In the genomic region with DNA sequence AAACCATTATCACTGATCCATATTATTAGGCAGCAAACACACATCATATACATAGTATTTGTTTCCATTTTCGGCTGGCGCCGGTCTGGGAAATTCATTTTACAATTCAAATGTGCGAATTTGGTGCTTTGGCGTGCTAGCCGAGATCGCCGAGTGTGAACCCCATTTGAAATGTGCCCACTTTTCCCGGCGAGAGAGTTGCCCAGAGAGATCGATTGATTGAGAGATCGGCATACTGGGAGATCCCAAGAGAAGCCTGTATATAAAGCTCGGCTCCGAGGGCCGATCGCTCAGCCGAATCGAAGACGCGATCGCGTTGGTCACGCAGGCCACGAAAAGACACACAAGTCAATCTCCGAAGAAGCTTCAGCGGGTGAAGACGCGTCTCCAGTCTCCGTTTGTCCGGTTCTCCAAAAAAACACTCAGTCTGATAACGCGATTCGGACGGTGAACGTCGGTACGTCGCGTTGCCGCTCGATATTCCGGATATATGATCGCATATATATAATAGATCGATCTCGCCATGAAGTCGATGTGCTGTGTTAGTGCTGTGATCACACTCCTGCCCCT, we compare ENCODE assay signal across 4 fruit fly cellular contexts.
A peak's percentile ranks its signal among the peaks of the same experiment; 100 is the strongest.
TF ChIP-seq lines count a peak whose summit lies in the region.

Gene CG1299 (plus strand): TSS at position 291 of the 570 bp plus-strand sequence.

- TF ChIP-seq CTCF in whole organism, embryonic (GFP tag; optimal IDR thresholded peaks at IDR 0.05; lab: Kevin White, UChicago): no peak

TF ChIP-seq in whole organism, embryonic, 481 proteins besides CTCF, POLR2A, EP300 and RAD21 (continues in another document):
- TF ChIP-seq Drgx (GFP tag; IDR thresholded peaks at IDR 0.05; lab: Robert Waterston, UW): no peak
- peak; percentile 76; the same call in 3 of the 4 replicates for TF ChIP-seq chinmo (GFP tag; IDR thresholded peaks at IDR 0.05; lab: Robert Waterston, UW; ENCODE audit: partially characterized antibody)
- 0 out of 2 replicates have a peak, but pooled peaks have one; percentile 21 for TF ChIP-seq vvl (GFP tag; IDR thresholded peaks at IDR 0.05; lab: Robert Waterston, UW)
- 0 out of 3 replicates have a peak, but pooled peaks have one; percentile 41 for TF ChIP-seq CG11456 (GFP tag; IDR thresholded peaks at IDR 0.05; lab: Robert Waterston, UW)
- TF ChIP-seq nom (GFP tag; optimal IDR thresholded peaks at IDR 0.05; lab: Kevin White, UChicago): peak; percentile 38
- no peak for TF ChIP-seq cato (GFP tag; optimal IDR thresholded peaks at IDR 0.05; lab: Kevin White, UChicago; ENCODE audit: borderline replicate concordance)
- TF ChIP-seq CG12659 (GFP tag; optimal IDR thresholded peaks at IDR 0.05; lab: Kevin White, UChicago): no peak
- 0 out of 3 replicates have a peak, but pooled peaks have one; percentile 17 for TF ChIP-seq CG34224 (GFP tag; IDR thresholded peaks at IDR 0.05; lab: Robert Waterston, UW; ENCODE audit: partially characterized antibody)
- TF ChIP-seq onecut (GFP tag; IDR thresholded peaks at IDR 0.05; lab: Robert Waterston, UW): no peak
- no peak for TF ChIP-seq YL-1 (GFP tag; optimal IDR thresholded peaks at IDR 0.05; lab: Kevin White, UChicago)
- TF ChIP-seq ham (GFP tag; IDR thresholded peaks at IDR 0.05; lab: Robert Waterston, UW): 0 out of 2 replicates have a peak, but pooled peaks have one; percentile 31
- no peak for TF ChIP-seq org-1 (GFP tag; optimal IDR thresholded peaks at IDR 0.05; lab: Kevin White, UChicago)
- TF ChIP-seq eyg (GFP tag; optimal IDR thresholded peaks at IDR 0.05; lab: Kevin White, UChicago): no peak
- TF ChIP-seq amos (GFP tag; IDR thresholded peaks at IDR 0.05; lab: Robert Waterston, UW; ENCODE audit: partially characterized antibody): peak; percentile 13; the same call in 1 of the 2 replicates
- TF ChIP-seq CG16815 (GFP tag; optimal IDR thresholded peaks at IDR 0.05; lab: Kevin White, UChicago): no peak
- TF ChIP-seq Med (GFP tag; lab: Kevin White, UChicago): peak; percentile 73
- no peak for TF ChIP-seq CG12104 (GFP tag; optimal IDR thresholded peaks at IDR 0.05; lab: Kevin White, UChicago)
- TF ChIP-seq unc-4 (GFP tag; IDR thresholded peaks at IDR 0.05; lab: Robert Waterston, UW; ENCODE audit: partially characterized antibody): 0 out of 2 replicates have a peak, but pooled peaks have one; percentile 17

TF ChIP-seq in whole organism, prepupa, 60 proteins besides CTCF, POLR2A, EP300 and RAD21 (continues in another document):
- TF ChIP-seq CG31627 (GFP tag; optimal IDR thresholded peaks at IDR 0.05; lab: Kevin White, UChicago): no peak
- no peak for TF ChIP-seq lz (GFP tag; optimal IDR thresholded peaks at IDR 0.05; lab: Kevin White, UChicago)
- no peak for TF ChIP-seq CG34406 (GFP tag; optimal IDR thresholded peaks at IDR 0.05; lab: Kevin White, UChicago)
- TF ChIP-seq Met (GFP tag; optimal IDR thresholded peaks at IDR 0.05; lab: Kevin White, UChicago): no peak
- TF ChIP-seq CG1621 (tag; optimal IDR thresholded peaks at IDR 0.05; lab: Kevin White, UChicago): peak; percentile 57
- no peak for TF ChIP-seq topi (GFP tag; optimal IDR thresholded peaks at IDR 0.05; lab: Kevin White, UChicago)
- no peak for TF ChIP-seq esn (GFP tag; optimal IDR thresholded peaks at IDR 0.05; lab: Kevin White, UChicago)
- TF ChIP-seq Lpt (GFP tag; optimal IDR thresholded peaks at IDR 0.05; lab: Kevin White, UChicago): no peak
- no peak for TF ChIP-seq fd85E (GFP tag; optimal IDR thresholded peaks at IDR 0.05; lab: Kevin White, UChicago)
- TF ChIP-seq CG6854 (GFP tag; optimal IDR thresholded peaks at IDR 0.05; lab: Kevin White, UChicago): no peak
- TF ChIP-seq Eip75B (GFP tag; optimal IDR thresholded peaks at IDR 0.05; lab: Kevin White, UChicago): peak; percentile 18
- peak; percentile 2 for TF ChIP-seq CG9139 (GFP tag; optimal IDR thresholded peaks at IDR 0.05; lab: Kevin White, UChicago)
- TF ChIP-seq svp (GFP tag; lab: Kevin White, UChicago): no peak
- no peak for TF ChIP-seq Eip93F (GFP tag; optimal IDR thresholded peaks at IDR 0.05; lab: Kevin White, UChicago)
- no peak for TF ChIP-seq CG11902 (GFP tag; optimal IDR thresholded peaks at IDR 0.05; lab: Kevin White, UChicago)
- TF ChIP-seq CG10669 (GFP tag; optimal IDR thresholded peaks at IDR 0.05; lab: Kevin White, UChicago): no peak
- peak; percentile 19 to 44 for TF ChIP-seq ss (GFP tag; optimal IDR thresholded peaks at IDR 0.05; lab: Kevin White, UChicago)
- TF ChIP-seq Sox102F (GFP tag; optimal IDR thresholded peaks at IDR 0.05; lab: Kevin White, UChicago): no peak
- TF ChIP-seq eg (GFP tag; IDR thresholded peaks at IDR 0.05; lab: Robert Waterston, UW): no peak
- no peak for TF ChIP-seq CG11762 (GFP tag; optimal IDR thresholded peaks at IDR 0.05; lab: Kevin White, UChicago; ENCODE audit: insufficient read depth)
- TF ChIP-seq Sox14 (GFP tag; optimal IDR thresholded peaks at IDR 0.05; lab: Kevin White, UChicago): no peak
- no peak for TF ChIP-seq OdsH (GFP tag; optimal IDR thresholded peaks at IDR 0.05; lab: Kevin White, UChicago)

TF ChIP-seq in whole organism, pupa, 21 proteins besides CTCF, POLR2A, EP300 and RAD21:
- peak; percentile 8 for TF ChIP-seq Pif1B (GFP tag; optimal IDR thresholded peaks at IDR 0.05; lab: Kevin White, UChicago)
- no peak for TF ChIP-seq CG4496 (GFP tag; IDR thresholded peaks at IDR 0.05; lab: Robert Waterston, UW)
- peak; percentile 24 for TF ChIP-seq CG13204 (GFP tag; optimal IDR thresholded peaks at IDR 0.05; lab: Kevin White, UChicago)
- peak; percentile 10 for TF ChIP-seq Pif1A (GFP tag; optimal IDR thresholded peaks at IDR 0.05; lab: Kevin White, UChicago)
- peak; percentile 34 for TF ChIP-seq EcR (GFP tag; optimal IDR thresholded peaks at IDR 0.05; lab: Kevin White, UChicago)

TF ChIP-seq in whole organism, wandering third instar larva, 38 proteins besides CTCF, POLR2A, EP300 and RAD21:
- TF ChIP-seq Vsx2 (GFP tag; optimal IDR thresholded peaks at IDR 0.05; lab: Kevin White, UChicago; ENCODE audit: partially characterized antibody) (peak; percentile 10), Rel (GFP tag; optimal IDR thresholded peaks at IDR 0.05; lab: Kevin White, UChicago) (no peak), Rel (tag; optimal IDR thresholded peaks at IDR 0.05; lab: Kevin White, UChicago) (peak; percentile 93), h (GFP tag; optimal IDR thresholded peaks at IDR 0.05; lab: Kevin White, UChicago) (peak; percentile 20), fru (GFP tag; optimal IDR thresholded peaks at IDR 0.05; lab: Kevin White, UChicago) (peak; percentile 24), dl (GFP tag; optimal IDR thresholded peaks at IDR 0.05; lab: Kevin White, UChicago; ENCODE audit: insufficient read depth in 1 of 2, partially characterized antibody in 2 of 2) (peak in 1 of 2 experiments; percentile 44), sage (GFP tag; optimal IDR thresholded peaks at IDR 0.05; lab: Kevin White, UChicago) (no peak), jim (GFP tag; optimal IDR thresholded peaks at IDR 0.05; lab: Kevin White, UChicago) (peak; percentile 13), br (GFP tag; optimal IDR thresholded peaks at IDR 0.05; lab: Kevin White, UChicago) (peak; percentile 9), Dif (GFP tag; optimal IDR thresholded peaks at IDR 0.05; lab: Kevin White, UChicago; ENCODE audit: partially characterized antibody) (peak; percentile 35), psq (GFP tag; optimal IDR thresholded peaks at IDR 0.05; lab: Kevin White, UChicago) (no peak), dmrt93B (GFP tag; optimal IDR thresholded peaks at IDR 0.05; lab: Kevin White, UChicago) (no peak)
